Fruit fly (Drosophila melanogaster) whole organism, pupa: ENCODE results near the gene eIF2Bepsilon.

Experiments
- CG10348 ChIP-seq: fragments of 200-800 bp; sonication (Bioruptor generic); IDR thresholded peaks from 2 replicates; pipeline ENCODE4 v1.3.6; 2022; ENCODE audit warnings: missing biosample characterization, missing genetic modification characterization
- CG12605 ChIP-seq: fragments of 200-800 bp; sonication (Bioruptor generic); IDR thresholded peaks from 2 replicates; pipeline ENCODE4 v1.3.6; 2022; ENCODE audit warnings: missing biosample characterization, missing genetic modification characterization
- CG13204 ChIP-seq: fragments of 200-800 bp; sonication (Bioruptor generic); optimal IDR thresholded peaks from 2 replicates; lab custom pipeline; 2018; ENCODE audit warnings: missing biosample characterization, mild to moderate bottlenecking, missing genetic modification characterization, moderate library complexity
- CG14655 ChIP-seq: fragments of 200-800 bp; sonication (Bioruptor generic); optimal IDR thresholded peaks from 3 replicates; lab custom pipeline; 2017; ENCODE audit warnings: mild to moderate bottlenecking, missing biosample characterization, missing genetic modification reagents, missing genetic modification characterization
- CG15710 ChIP-seq: fragments of 200-800 bp; sonication (Bioruptor generic); optimal IDR thresholded peaks from 2 replicates; lab custom pipeline; 2018; ENCODE audit warnings: missing biosample characterization, mild to moderate bottlenecking, missing genetic modification characterization, moderate library complexity
- CG17806 ChIP-seq: fragments of 200-800 bp; sonication (Bioruptor generic); optimal IDR thresholded peaks from 2 replicates; lab custom pipeline; 2018; ENCODE audit warnings: missing biosample characterization, mild to moderate bottlenecking, missing genetic modification characterization, moderate library complexity
- CG32121 ChIP-seq: fragments of 200-800 bp; sonication (Bioruptor generic); IDR thresholded peaks from 2 replicates; pipeline ENCODE4 v1.3.6; 2022; ENCODE audit warnings: missing biosample characterization, missing genetic modification characterization
- CG34367 ChIP-seq: fragments of 200-800 bp; sonication (Bioruptor generic); optimal IDR thresholded peaks from 2 replicates; lab custom pipeline; 2018; ENCODE audit warnings: missing biosample characterization, mild to moderate bottlenecking, missing genetic modification characterization
- CG4496 ChIP-seq: fragments of 200-800 bp; sonication (Bioruptor generic); IDR thresholded peaks from 3 replicates; pipeline ENCODE4 v1.3.6; 2022; ENCODE audit warnings: missing biosample characterization, missing genetic modification characterization
- CG8159 ChIP-seq: fragments of 200-800 bp; sonication (Bioruptor generic); optimal IDR thresholded peaks from 3 replicates; lab custom pipeline; 2018; ENCODE audit warnings: missing biosample characterization, mild to moderate bottlenecking, missing genetic modification characterization, moderate library complexity
- CG8301 ChIP-seq: fragments of 200-800 bp; sonication (Bioruptor generic); optimal IDR thresholded peaks from 2 replicates; lab custom pipeline; 2018; ENCODE audit warnings: missing biosample characterization, mild to moderate bottlenecking, missing genetic modification characterization
- CG9948 ChIP-seq: fragments of 200-800 bp; sonication (Bioruptor generic); optimal IDR thresholded peaks from 2 replicates; lab custom pipeline; 2018; ENCODE audit warnings: missing biosample characterization, mild to moderate bottlenecking, missing genetic modification characterization, moderate library complexity
- D1 ChIP-seq: fragments of 200-800 bp; sonication (Bioruptor generic); optimal IDR thresholded peaks from 2 replicates; lab custom pipeline; 2018; ENCODE audit warnings: missing biosample characterization, mild to moderate bottlenecking, missing genetic modification characterization, moderate library complexity
- EcR ChIP-seq: fragments of 200-800 bp; sonication (Bioruptor generic); optimal IDR thresholded peaks from 3 replicates; lab custom pipeline; 2019; ENCODE audit warnings: missing biosample characterization, missing genetic modification characterization, mild to moderate bottlenecking, moderate library complexity, missing genetic modification reagents
- Ets98B ChIP-seq: fragments of 200-800 bp; sonication (Bioruptor generic); IDR thresholded peaks from 2 replicates; pipeline ENCODE4 v1.3.6; 2022; ENCODE audit warnings: missing biosample characterization, missing genetic modification characterization
- Pif1A ChIP-seq: fragments of 200-800 bp; sonication (Bioruptor generic); optimal IDR thresholded peaks from 3 replicates; lab custom pipeline; 2016; ENCODE audit warnings: missing biosample characterization, missing genetic modification characterization
- Pif1B ChIP-seq: fragments of 200-800 bp; sonication (Bioruptor generic); optimal IDR thresholded peaks from 3 replicates; lab custom pipeline; 2016; ENCODE audit warnings: missing biosample characterization, missing genetic modification characterization
- Snoo ChIP-seq: fragments of 200-800 bp; sonication (Bioruptor generic); optimal IDR thresholded peaks from 3 replicates; lab custom pipeline; 2017; ENCODE audit warnings: missing biosample characterization, mild to moderate bottlenecking, missing genetic modification characterization, inconsistent platforms
- fd96Ca ChIP-seq: fragments of 200-800 bp; sonication (Bioruptor generic); IDR thresholded peaks from 3 replicates; pipeline ENCODE4 v1.3.6; 2022; ENCODE audit warnings: missing biosample characterization, missing genetic modification characterization
- gl ChIP-seq: fragments of 200-800 bp; sonication (Bioruptor generic); optimal IDR thresholded peaks from 2 replicates; lab custom pipeline; 2018; ENCODE audit warnings: missing biosample characterization, mild to moderate bottlenecking, missing genetic modification characterization
- rn ChIP-seq: fragments of 200-800 bp; sonication (Bioruptor generic); IDR thresholded peaks from 2 replicates; pipeline ENCODE4 v1.3.6; 2022; ENCODE audit warnings: missing biosample characterization, missing genetic modification characterization

Gene eIF2Bepsilon

DNA sequence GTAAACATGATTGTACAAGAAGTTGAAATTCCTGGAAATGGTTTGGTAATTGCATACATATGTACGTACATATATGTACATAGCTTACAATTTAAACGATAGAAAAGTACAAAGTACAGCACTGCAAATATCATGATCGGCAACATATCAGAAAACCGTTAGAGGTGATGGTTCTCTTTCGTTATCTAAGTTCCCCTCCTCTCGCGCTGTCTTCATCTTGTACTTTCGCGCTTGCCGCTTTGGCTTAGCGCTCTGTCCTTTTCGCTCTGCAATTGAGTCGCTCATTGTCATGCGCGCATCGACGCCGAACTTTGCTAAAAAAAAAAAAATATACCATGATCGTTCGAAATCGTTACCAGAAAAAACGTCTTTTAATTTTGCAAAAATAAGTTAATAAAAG lies 18.7 kb downstream of the eIF2Bepsilon start:
- TF ChIP-seq Snoo (no peak), Ets98B (GFP tag; lab: Robert Waterston, UW) (no peak), D1 (tag; lab: Kevin White, UChicago) (no peak), CG10348 (no peak), CG9948 (tag; lab: Kevin White, UChicago) (no peak), CG8159 (no peak), CG13204 (GFP tag; lab: Kevin White, UChicago) (no peak), CG15710 (tag; lab: Kevin White, UChicago) (no peak)

DNA sequence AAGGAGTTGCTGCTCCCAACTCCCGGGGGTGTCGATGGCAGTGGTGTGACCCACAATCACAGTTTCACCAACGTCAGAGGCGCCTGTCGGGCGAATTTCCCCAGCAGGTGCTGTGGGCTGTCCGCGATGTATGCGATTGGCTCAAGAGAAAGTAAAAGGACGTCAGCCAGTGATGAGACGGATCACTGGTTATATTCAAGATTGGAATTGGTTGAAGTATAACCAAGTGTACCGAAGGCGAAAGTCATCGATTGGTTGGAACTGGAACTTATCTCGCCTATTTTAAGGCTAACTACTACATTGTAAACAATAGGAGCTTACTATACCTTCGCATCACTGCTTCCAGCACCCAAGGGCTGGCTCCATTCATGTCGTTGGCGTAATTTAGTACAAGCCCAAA lies 19.6 kb downstream of the eIF2Bepsilon start, which contains the start of gene CG32801:
Gene CG32801, minus strand, starts transcription at position 101 of the 400 bp plus-strand sequence.
- TF ChIP-seq EcR (GFP tag; lab: Kevin White, UChicago): no peak
- TF ChIP-seq gl: no peak
- no peak for TF ChIP-seq CG9948 (tag; lab: Kevin White, UChicago)
- no peak for TF ChIP-seq CG10348
- no peak for TF ChIP-seq CG34367
- no peak for TF ChIP-seq Ets98B (GFP tag; lab: Robert Waterston, UW)
- no peak for TF ChIP-seq CG13204 (GFP tag; lab: Kevin White, UChicago)
- TF ChIP-seq Pif1B: no peak
- no peak for TF ChIP-seq CG15710 (tag; lab: Kevin White, UChicago)
- no peak for TF ChIP-seq CG4496 (GFP tag; lab: Robert Waterston, UW)
- TF ChIP-seq CG8159: no peak
- TF ChIP-seq CG17806 (tag; lab: Kevin White, UChicago): no peak
- no peak for TF ChIP-seq CG12605
- no peak for TF ChIP-seq CG8301 (tag; lab: Kevin White, UChicago)
- no peak for TF ChIP-seq Snoo
- no peak for TF ChIP-seq rn (GFP tag; lab: Robert Waterston, UW)
- TF ChIP-seq Pif1A (GFP tag; lab: Kevin White, UChicago): no peak

DNA sequence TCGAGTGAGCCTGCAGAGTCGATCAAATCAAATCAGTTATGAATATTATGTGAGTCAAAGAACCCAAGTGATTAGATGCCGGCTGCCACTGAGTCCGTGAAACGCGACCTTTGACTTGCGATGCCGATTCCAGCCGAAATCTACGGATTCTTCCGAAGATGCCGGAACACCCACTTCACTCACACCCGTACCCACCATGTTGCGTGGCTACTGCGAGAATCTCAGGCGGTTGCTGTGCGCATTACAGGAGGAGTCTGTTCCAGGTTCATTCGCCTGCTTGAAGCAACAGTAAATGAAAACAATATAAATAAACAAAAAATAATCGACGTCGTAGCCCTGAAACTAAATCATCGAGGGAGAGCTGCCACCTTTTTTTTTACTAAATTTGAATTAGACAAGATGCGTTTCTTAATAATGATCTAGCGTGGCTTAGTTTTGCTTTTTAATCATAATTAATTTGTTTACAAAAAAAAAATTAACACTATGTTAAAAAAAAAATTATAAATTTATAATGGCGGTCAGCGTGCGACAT lies 21.0 kb downstream of the eIF2Bepsilon start, which contains the start of gene Ldaf1:
Gene Ldaf1, minus strand, starts transcription at position 307 of the 532 bp plus-strand sequence.
- TF ChIP-seq CG4496 (GFP tag; lab: Robert Waterston, UW) (no peak), EcR (GFP tag; lab: Kevin White, UChicago) (peak; percentile 39)
- TF ChIP-seq, all 21 proteins: peak for 1

DNA sequence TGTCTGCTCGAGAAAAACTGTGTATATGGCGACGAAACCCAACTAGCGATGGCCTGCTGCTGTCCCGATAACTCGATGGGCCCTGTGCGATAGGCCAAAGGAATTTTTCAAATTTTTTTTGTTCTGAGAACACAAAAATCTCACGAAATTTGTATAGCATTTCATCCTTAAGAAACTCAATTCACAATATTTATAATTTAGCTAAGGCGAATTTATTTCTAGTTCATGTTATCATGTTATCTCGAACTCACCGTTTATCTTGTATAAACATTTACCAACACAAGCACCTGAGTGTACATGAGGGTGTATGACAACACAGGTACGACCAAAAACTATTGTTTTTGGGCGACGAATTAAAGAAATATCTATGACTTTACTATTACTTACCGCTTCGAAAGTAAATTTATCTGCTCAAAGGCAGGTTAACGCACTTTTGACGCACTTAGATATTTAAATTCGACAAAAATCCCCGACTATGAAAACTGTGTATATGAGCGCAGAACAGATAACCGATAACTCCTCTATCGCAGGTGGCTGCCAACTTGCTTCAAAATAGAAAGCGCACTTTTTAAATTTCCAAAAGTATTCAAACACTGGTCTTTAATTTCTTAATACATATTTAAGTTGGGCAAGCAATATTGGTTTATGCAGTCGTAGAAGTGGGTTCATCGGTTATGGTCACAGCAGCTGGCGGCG lies 22.4 kb downstream of the eIF2Bepsilon start, which contains the start of gene arm:
Gene arm, minus strand, starts transcription at position 524 of the 696 bp plus-strand sequence.
- TF ChIP-seq fd96Ca: no peak
- peak; percentile 12 for TF ChIP-seq CG8159

DNA sequence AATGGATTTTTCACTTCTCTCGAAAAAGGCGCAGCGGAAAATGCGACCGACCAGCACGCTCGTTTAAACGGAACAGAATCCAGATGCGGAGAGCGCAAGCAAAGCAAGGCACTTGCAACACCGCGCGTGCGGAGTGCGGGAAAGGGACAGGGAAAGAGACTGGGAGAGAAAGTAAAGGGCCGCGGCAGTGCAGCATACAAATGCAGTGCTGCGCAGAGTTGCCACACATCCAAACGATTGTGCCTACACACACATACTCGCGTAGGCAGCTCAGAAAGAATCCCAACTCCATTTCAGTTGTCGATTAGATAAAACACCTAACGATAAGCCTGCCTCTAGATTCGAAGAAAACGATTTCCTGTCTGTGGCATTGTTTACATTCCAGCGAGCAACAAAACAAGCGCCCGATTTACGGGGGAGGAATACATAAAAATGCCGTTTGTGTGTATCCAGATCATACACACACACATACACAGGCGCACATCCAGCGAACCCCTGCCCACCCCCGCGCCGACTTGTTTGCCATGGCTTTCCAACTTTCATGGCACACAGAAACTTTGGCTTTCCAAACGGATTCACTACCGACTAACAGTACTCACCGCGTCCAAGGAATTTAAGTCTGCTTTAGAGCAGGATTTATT lies 23.1 kb downstream of the eIF2Bepsilon start:
- TF ChIP-seq CG10348 (no peak), CG8159 (no peak), CG4496 (GFP tag; lab: Robert Waterston, UW) (no peak), rn (GFP tag; lab: Robert Waterston, UW) (no peak), CG32121 (GFP tag; lab: Robert Waterston, UW) (no peak), gl (no peak), Pif1A (GFP tag; lab: Kevin White, UChicago) (no peak), CG13204 (GFP tag; lab: Kevin White, UChicago) (peak; percentile 62), CG17806 (tag; lab: Kevin White, UChicago) (no peak), CG34367 (no peak), Ets98B (GFP tag; lab: Robert Waterston, UW) (peak; percentile 21; the same call in 1 of the 2 replicates), CG12605 (no peak), Pif1B (peak; percentile 31), fd96Ca (no peak), CG14655 (no peak)
- TF ChIP-seq, all 21 proteins: peak for 3

DNA sequence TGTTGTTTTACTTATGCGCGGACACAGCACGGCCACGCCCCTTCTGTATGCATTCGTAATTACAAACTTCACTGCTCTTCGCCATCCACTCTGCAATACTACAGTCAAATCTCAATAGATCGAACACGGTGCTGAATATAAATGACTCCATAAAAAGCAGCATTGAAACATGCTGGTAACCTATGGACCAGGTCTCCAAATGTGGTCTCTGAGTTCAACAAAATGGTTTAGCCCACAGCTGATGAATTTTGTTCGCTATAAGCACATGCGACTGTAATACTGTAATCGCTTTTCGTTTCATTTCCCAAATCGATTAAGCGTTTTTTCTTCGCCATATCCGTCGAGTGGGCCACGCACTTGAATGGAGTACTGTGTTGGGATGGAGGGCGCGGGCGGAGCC lies 25.3 kb downstream of the eIF2Bepsilon start:
- TF ChIP-seq CG10348: no peak
- peak; percentile 58 for TF ChIP-seq CG8159
- peak; percentile 16 for TF ChIP-seq CG34367
- peak; percentile 66 for TF ChIP-seq CG15710 (tag; lab: Kevin White, UChicago)
- peak; percentile 73; the same call in 2 of the 3 replicates for TF ChIP-seq CG4496 (GFP tag; lab: Robert Waterston, UW)
- no peak for TF ChIP-seq Pif1B
- TF ChIP-seq gl: peak; percentile 16
- peak; percentile 60; the same call in 1 of the 3 replicates for TF ChIP-seq fd96Ca
- no peak for TF ChIP-seq Pif1A (GFP tag; lab: Kevin White, UChicago)
- TF ChIP-seq CG8301 (tag; lab: Kevin White, UChicago): peak; percentile 30
- TF ChIP-seq CG9948 (tag; lab: Kevin White, UChicago): peak; percentile 33
- no peak for TF ChIP-seq CG14655
- peak; percentile 39 for TF ChIP-seq CG17806 (tag; lab: Kevin White, UChicago)
- TF ChIP-seq CG12605: no peak
- peak; percentile 48; the same call in 1 of the 2 replicates for TF ChIP-seq Ets98B (GFP tag; lab: Robert Waterston, UW)
- peak; percentile 48 for TF ChIP-seq Snoo
- peak; percentile 27; the same call in 1 of the 2 replicates for TF ChIP-seq CG32121 (GFP tag; lab: Robert Waterston, UW)
